Worm (Caenorhabditis elegans) whole organism, L2 larva: ENCODE results near the gene set-16.

ENCODE experiments used
- C34F6.9 ChIP-seq: fragments of 150-350 bp; optimal IDR thresholded peaks from 2 replicates; lab custom pipeline; 2014; ENCODE audit warnings: missing biosample characterization, missing genetic modification characterization
- F13H6.1 ChIP-seq: sonication (generic microtip); optimal IDR thresholded peaks from 2 replicates; lab custom pipeline; 2016; ENCODE audit warnings: missing genetic modification characterization, missing compliant biosample characterization
- Y55F3AM.14 ChIP-seq: fragments of 200-800 bp; sonication (Bioruptor generic); optimal IDR thresholded peaks from 2 replicates; lab custom pipeline; 2018; ENCODE audit warnings: mild to moderate bottlenecking, missing genetic modification characterization, missing compliant biosample characterization
- alr-1 ChIP-seq: fragments of 150-350 bp; optimal IDR thresholded peaks from 2 replicates; lab custom pipeline; 2014; ENCODE audit warnings: missing biosample characterization, missing genetic modification characterization
- blmp-1 ChIP-seq: sonication (generic microtip); optimal IDR thresholded peaks from 2 replicates; lab custom pipeline; 2017; ENCODE audit warnings: missing genetic modification characterization, mild to moderate bottlenecking, missing compliant biosample characterization, antibody characterized with exemption, moderate library complexity; ENCODE audit not compliant: insufficient read depth
- ceh-16 ChIP-seq: fragments of 150-350 bp; optimal IDR thresholded peaks from 2 replicates; lab custom pipeline; 2014; ENCODE audit warnings: missing biosample characterization, missing genetic modification characterization
- ceh-82 ChIP-seq: fragments of 150-350 bp; optimal IDR thresholded peaks from 2 replicates; lab custom pipeline; 2014; ENCODE audit warnings: missing biosample characterization, missing genetic modification characterization
- crh-2 ChIP-seq: sonication (generic microtip); optimal IDR thresholded peaks from 2 replicates; lab custom pipeline; 2017; ENCODE audit warnings: missing biosample characterization, missing genetic modification characterization
- dmd-4 ChIP-seq: sonication (generic microtip); optimal IDR thresholded peaks from 2 replicates; lab custom pipeline; 2017; ENCODE audit warnings: missing biosample characterization, missing genetic modification characterization
- elt-1 ChIP-seq: fragments of 150-350 bp; optimal IDR thresholded peaks from 2 replicates; lab custom pipeline; 2014; ENCODE audit warnings: missing biosample characterization, missing genetic modification characterization
- fos-1 ChIP-seq: fragments of 150-350 bp; optimal IDR thresholded peaks from 2 replicates; lab custom pipeline; 2014; ENCODE audit warnings: missing biosample characterization, missing genetic modification characterization
- gmeb-1 ChIP-seq: fragments of 150-350 bp; optimal IDR thresholded peaks from 2 replicates; lab custom pipeline; 2014; ENCODE audit warnings: missing biosample characterization, missing genetic modification characterization
- lin-13 ChIP-seq: fragments of 150-350 bp; optimal IDR thresholded peaks from 2 replicates; lab custom pipeline; 2014; ENCODE audit warnings: missing biosample characterization, missing genetic modification reagents, missing genetic modification characterization
- lin-39 ChIP-seq: fragments of 150-350 bp; optimal IDR thresholded peaks from 2 replicates; lab custom pipeline; 2014; ENCODE audit warnings: missing biosample characterization, missing genetic modification reagents, missing genetic modification characterization
- lsy-2 ChIP-seq, 2 experiments: fragments of 150-350 bp in 1 of 2; sonication (generic microtip) in 1 of 2; optimal IDR thresholded peaks; 2 replicates each; lab custom pipeline; 2014 to 2017; ENCODE audit warnings: missing biosample characterization in 2 of 2, missing genetic modification characterization in 2 of 2
- mbf-1 ChIP-seq: sonication (generic microtip); optimal IDR thresholded peaks from 2 replicates; lab custom pipeline; 2017; ENCODE audit warnings: missing biosample characterization, missing genetic modification characterization
- nhr-10 ChIP-seq: sonication (generic microtip); optimal IDR thresholded peaks from 2 replicates; lab custom pipeline; 2017; ENCODE audit warnings: missing biosample characterization, missing genetic modification characterization
- nhr-11 ChIP-seq: fragments of 150-350 bp; optimal IDR thresholded peaks from 2 replicates; lab custom pipeline; 2014; ENCODE audit warnings: missing biosample characterization, missing genetic modification characterization
- nhr-12 ChIP-seq: fragments of 150-350 bp; optimal IDR thresholded peaks from 2 replicates; lab custom pipeline; 2014; ENCODE audit warnings: missing biosample characterization, missing genetic modification characterization
- nhr-129 ChIP-seq: fragments of 150-350 bp; optimal IDR thresholded peaks from 2 replicates; lab custom pipeline; 2014; ENCODE audit warnings: missing biosample characterization, missing genetic modification characterization
- nhr-21 ChIP-seq: fragments of 150-350 bp; optimal IDR thresholded peaks from 2 replicates; lab custom pipeline; 2014; ENCODE audit warnings: missing biosample characterization, missing genetic modification characterization
- nhr-237 ChIP-seq: fragments of 150-350 bp; optimal IDR thresholded peaks from 2 replicates; lab custom pipeline; 2014; ENCODE audit warnings: missing biosample characterization, missing genetic modification characterization
- nhr-6 ChIP-seq: fragments of 150-350 bp; optimal IDR thresholded peaks from 2 replicates; lab custom pipeline; 2014; ENCODE audit warnings: missing biosample characterization, missing genetic modification characterization
- nhr-77 ChIP-seq: fragments of 150-350 bp; optimal IDR thresholded peaks from 2 replicates; lab custom pipeline; 2014; ENCODE audit warnings: missing biosample characterization, missing genetic modification characterization
- peb-1 ChIP-seq: fragments of 150-350 bp; optimal IDR thresholded peaks from 2 replicates; lab custom pipeline; 2014; ENCODE audit warnings: missing biosample characterization, missing genetic modification characterization
- sem-4 ChIP-seq: fragments of 150-350 bp; optimal IDR thresholded peaks from 2 replicates; lab custom pipeline; 2014; ENCODE audit warnings: missing biosample characterization, missing genetic modification reagents, missing genetic modification characterization
- skn-1 ChIP-seq: sonication (generic microtip); optimal IDR thresholded peaks from 2 replicates; lab custom pipeline; 2017; ENCODE audit warnings: missing biosample characterization, missing genetic modification characterization
- sma-3 ChIP-seq: sonication (generic microtip); optimal IDR thresholded peaks from 2 replicates; lab custom pipeline; 2016; ENCODE audit warnings: missing genetic modification reagents, missing genetic modification characterization, missing compliant biosample characterization
- sma-9 ChIP-seq, 2 experiments: fragments of 150-350 bp in 1 of 2; sonication (generic microtip) in 1 of 2; optimal IDR thresholded peaks; 2 replicates each; lab custom pipeline; 2014 to 2016; ENCODE audit warnings: missing genetic modification characterization in 2 of 2, mild to moderate bottlenecking in 1 of 2, missing biosample characterization in 1 of 2, missing compliant biosample characterization in 1 of 2, missing genetic modification reagents in 1 of 2, moderate library complexity in 1 of 2
- unc-39 ChIP-seq: fragments of 150-350 bp; optimal IDR thresholded peaks from 2 replicates; lab custom pipeline; 2014; ENCODE audit warnings: missing biosample characterization, missing genetic modification characterization
- unc-55 ChIP-seq: fragments of 150-350 bp; sonication (generic microtip); optimal IDR thresholded peaks from 3 replicates; lab custom pipeline; 2014; ENCODE audit warnings: missing biosample characterization, missing genetic modification reagents, missing genetic modification characterization
- zag-1 ChIP-seq: fragments of 150-350 bp; optimal IDR thresholded peaks from 2 replicates; lab custom pipeline; 2014; ENCODE audit warnings: missing biosample characterization, missing genetic modification characterization
- ztf-1 ChIP-seq: fragments of 200-800 bp; sonication (Bioruptor generic); conservative IDR thresholded peaks from 2 replicates; pipeline ENCODE4 v1.3.6; 2022; ENCODE audit warnings: missing genetic modification characterization, missing compliant biosample characterization
- ztf-11 ChIP-seq: sonication (generic microtip); optimal IDR thresholded peaks from 2 replicates; lab custom pipeline; 2017; ENCODE audit warnings: missing biosample characterization, missing genetic modification characterization
- ztf-4 ChIP-seq: fragments of 150-350 bp; optimal IDR thresholded peaks from 2 replicates; lab custom pipeline; 2014; ENCODE audit warnings: missing biosample characterization, missing genetic modification characterization

Gene set-16

ce11 chrIII:13614206-13614605 lies 29.5 kb upstream of the set-16 start:
- TF ChIP-seq lsy-2 (tag; optimal IDR thresholded peaks at IDR 0.05; lab: Kevin White, UChicago) = no peak
- no peak for TF ChIP-seq blmp-1 (tag; lab: Kevin White, UChicago)
- TF ChIP-seq crh-2 = no peak
- TF ChIP-seq fos-1 (tag; lab: Kevin White, UChicago) = no peak
- no peak for TF ChIP-seq ztf-11 (tag; lab: Kevin White, UChicago)
- TF ChIP-seq nhr-12 (tag; lab: Kevin White, UChicago) = no peak
- no peak for TF ChIP-seq mbf-1 (tag; lab: Kevin White, UChicago)
- TF ChIP-seq lin-13 (GFP tag; lab: Kevin White, UChicago) = no peak
- TF ChIP-seq ztf-1 = no peak
- TF ChIP-seq dmd-4 (tag; lab: Kevin White, UChicago) = no peak
- TF ChIP-seq C34F6.9 = no peak
- TF ChIP-seq nhr-10 (tag; lab: Kevin White, UChicago) = no peak
- TF ChIP-seq skn-1 (tag; lab: Kevin White, UChicago) = no peak
- TF ChIP-seq, all 48 proteins: peak for 0

- TF ChIP-seq unc-55 (GFP tag; lab: Kevin White, UChicago) (no peak), peb-1 (tag; lab: Kevin White, UChicago) (no peak), elt-1 (no peak), unc-39 (tag; lab: Kevin White, UChicago) (no peak), nhr-12 (tag; lab: Kevin White, UChicago) (no peak), nhr-6 (tag; lab: Kevin White, UChicago) (no peak), nhr-77 (tag; lab: Kevin White, UChicago) (no peak), dmd-4 (tag; lab: Kevin White, UChicago) (no peak), mbf-1 (tag; lab: Kevin White, UChicago) (no peak), ceh-16 (tag; lab: Kevin White, UChicago) (no peak), nhr-21 (tag; lab: Kevin White, UChicago) (no peak), nhr-11 (tag; lab: Kevin White, UChicago) (no peak), zag-1 (tag; lab: Kevin White, UChicago) (no peak), C34F6.9 (no peak), ztf-4 (tag; lab: Kevin White, UChicago) (no peak)
These were observed 29.0 kb upstream of the set-16 start for ce11 chrIII:13614751-13615150.

- TF ChIP-seq nhr-129 (tag; lab: Kevin White, UChicago) = no peak
- TF ChIP-seq nhr-77 (tag; lab: Kevin White, UChicago) = no peak
- TF ChIP-seq ceh-82 (tag; lab: Kevin White, UChicago) = no peak
- no peak for TF ChIP-seq elt-1
- TF ChIP-seq unc-39 (tag; lab: Kevin White, UChicago) = no peak
- no peak for TF ChIP-seq nhr-237 (tag; lab: Kevin White, UChicago)
- no peak for TF ChIP-seq blmp-1 (tag; lab: Kevin White, UChicago)
- no peak for TF ChIP-seq alr-1 (tag; lab: Kevin White, UChicago)
- no peak for TF ChIP-seq lin-39 (tag; lab: Kevin White, UChicago)
- no peak for TF ChIP-seq ztf-11 (tag; lab: Kevin White, UChicago)
- TF ChIP-seq sem-4 (tag; lab: Kevin White, UChicago) = no peak
- TF ChIP-seq gmeb-1 (tag; lab: Kevin White, UChicago) = no peak
- TF ChIP-seq sma-3 (GFP tag; lab: Kevin White, UChicago) = no peak
- TF ChIP-seq ztf-4 (tag; lab: Kevin White, UChicago) = no peak
- TF ChIP-seq peb-1 (tag; lab: Kevin White, UChicago) = no peak
- no peak for TF ChIP-seq Y55F3AM.14 (GFP tag; lab: Kevin White, UChicago)
- TF ChIP-seq lin-13 (GFP tag; lab: Kevin White, UChicago) = no peak
- no peak for TF ChIP-seq nhr-10 (tag; lab: Kevin White, UChicago)
These were observed 28.2 kb upstream of the set-16 start for ce11 chrIII:13615530-13615929.

ce11 chrIII:13616793-13617192 lies 26.9 kb upstream of the set-16 start, which contains the start of gene T12D8.9:
TSS of gene T12D8.9 (plus strand) at chrIII:13617104.
- TF ChIP-seq F13H6.1 (tag; lab: Kevin White, UChicago) (peak; percentile 67), ztf-4 (tag; lab: Kevin White, UChicago) (no peak), nhr-129 (tag; lab: Kevin White, UChicago) (peak; percentile 67), sma-9 (GFP tag; optimal IDR thresholded peaks at IDR 0.05; lab: Kevin White, UChicago) (peak; percentile 43), sma-9 (tag; optimal IDR thresholded peaks at IDR 0.05; lab: Kevin White, UChicago) (no peak), nhr-77 (tag; lab: Kevin White, UChicago) (no peak), lsy-2 (tag; optimal IDR thresholded peaks at IDR 0.05; lab: Kevin White, UChicago) (peak in 1 of 2 experiments; percentile 3)
